Worm (Caenorhabditis elegans): ENCODE data around the gene C49F8.1.

C49F8.1 gene

DNA sequence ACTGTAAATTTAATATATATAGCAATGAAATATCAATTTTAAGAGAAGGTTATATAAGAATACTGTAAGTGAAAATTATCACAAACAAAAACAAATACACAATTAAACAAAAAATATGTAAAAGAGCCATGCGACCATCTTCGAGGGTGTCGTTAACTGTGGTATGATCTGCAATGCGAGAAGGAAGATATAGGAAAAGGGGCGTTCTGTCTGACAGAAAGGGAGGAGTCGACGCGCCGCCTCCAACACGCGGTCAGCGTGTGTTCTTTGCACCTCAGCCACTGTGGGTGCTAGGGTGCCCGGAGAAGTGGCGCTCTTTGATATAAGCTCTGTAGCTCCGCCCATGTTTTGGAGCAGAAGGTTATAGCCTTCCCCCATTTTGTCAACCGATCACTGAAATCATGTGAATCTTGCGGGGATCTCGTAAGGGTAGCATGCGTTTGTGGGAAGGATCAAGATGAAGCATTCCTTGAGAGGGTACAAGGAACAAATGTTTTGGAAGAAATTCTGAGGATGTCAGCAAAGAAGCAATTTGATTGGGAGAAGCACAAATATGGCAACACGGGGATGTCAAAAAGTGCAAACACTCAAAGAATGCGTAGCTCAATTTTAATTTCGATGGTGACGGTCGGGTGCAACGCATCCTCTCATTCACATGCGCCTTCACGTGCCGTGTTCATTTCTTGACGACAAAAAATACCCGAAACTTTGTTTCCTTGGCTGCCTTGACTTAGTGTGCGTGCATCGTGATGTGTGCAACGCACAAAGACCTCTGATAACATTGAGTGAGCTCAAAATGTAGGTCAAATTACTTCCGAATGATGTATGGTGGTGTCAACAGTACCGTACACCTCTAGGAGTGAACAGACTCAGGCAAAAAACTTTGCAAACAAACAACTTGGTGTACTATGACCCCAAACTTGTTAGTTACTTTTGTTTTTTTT, 13.7 kb downstream of the C49F8.1 start, which contains the start of gene mxl-3 (continued):
- TF ChIP-seq fkh-10 (GFP tag; optimal IDR thresholded peaks at IDR 0.05) (no peak), mxl-3 (GFP tag; optimal IDR thresholded peaks at IDR 0.05) (peak; percentile 97), nhr-237 (tag; optimal IDR thresholded peaks at IDR 0.05) (no peak), madf-5 (GFP tag; IDR thresholded peaks at IDR 0.05) (no peak), D1046.2 (GFP tag; IDR thresholded peaks at IDR 0.05) (no peak), jun-1 (tag; optimal IDR thresholded peaks at IDR 0.05) (no peak), dmd-8 (GFP tag; IDR thresholded peaks at IDR 0.05) (no peak), mes-2 (tag; optimal IDR thresholded peaks at IDR 0.05; ENCODE audit: poor library complexity, severe bottlenecking) (peak; percentile 44), ZK337.2 (GFP tag; IDR thresholded peaks at IDR 0.05) (no peak), spr-3 (GFP tag; optimal IDR thresholded peaks at IDR 0.05) (no peak), zip-11 (GFP tag; IDR thresholded peaks at IDR 0.05) (no peak), nhr-10 (tag; optimal IDR thresholded peaks at IDR 0.05) (no peak), zfp-2 (tag; optimal IDR thresholded peaks at IDR 0.05) (no peak), daf-16 (GFP tag; optimal IDR thresholded peaks at IDR 0.05) (peak in 1 of 2 experiments; percentile 27), daf-16 (tag; optimal IDR thresholded peaks at IDR 0.05) (peak; percentile 88), aly-2 (tag; optimal IDR thresholded peaks at IDR 0.05) (no peak), mdl-1 (tag; optimal IDR thresholded peaks at IDR 0.05) (peak in 1 of 2 experiments; percentile 40), Y105C5A.15 (GFP tag; IDR thresholded peaks at IDR 0.05) (no peak)

DNA sequence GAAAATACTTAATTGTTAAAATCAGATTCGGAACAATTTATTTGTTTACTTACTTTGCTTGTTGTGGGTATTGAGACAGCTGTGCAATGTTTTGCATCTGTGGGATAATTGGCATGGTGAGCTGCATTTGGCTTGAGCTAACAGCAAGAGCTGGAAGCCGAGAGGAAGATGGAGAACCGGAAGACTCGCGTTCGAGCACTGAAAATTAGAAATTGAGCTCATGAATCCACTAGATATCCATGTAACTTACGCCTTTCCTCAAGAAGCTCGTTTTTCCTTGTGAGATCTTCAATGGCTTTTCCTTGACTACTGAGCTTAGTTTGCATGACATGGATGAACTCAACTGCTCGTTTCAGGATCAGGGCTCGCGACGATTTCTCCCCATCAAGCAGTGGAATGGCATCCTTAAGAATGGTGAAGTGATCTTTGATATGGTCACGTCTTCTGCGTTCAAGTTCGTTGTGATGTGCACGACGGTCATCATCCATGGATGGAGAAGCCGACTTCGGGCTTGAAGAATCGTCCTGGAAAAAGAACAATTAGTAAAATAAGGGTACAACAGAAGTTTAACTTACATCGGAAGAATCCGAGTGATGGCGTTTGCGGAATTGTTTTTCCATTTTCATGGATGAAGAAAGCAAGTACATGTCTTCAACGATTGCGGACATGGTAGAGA, 14.5 kb downstream of the C49F8.1 start:
- no peak for TF ChIP-seq sdz-12 (GFP tag; optimal IDR thresholded peaks at IDR 0.05)
- no peak for TF ChIP-seq dmd-6 (GFP tag; IDR thresholded peaks at IDR 0.05)
- TF ChIP-seq F37D6.2 (tag; optimal IDR thresholded peaks at IDR 0.05): no peak
- TF ChIP-seq pqm-1 (tag; optimal IDR thresholded peaks at IDR 0.05): no peak
- no peak for TF ChIP-seq Y5F2A.4 (GFP tag; optimal IDR thresholded peaks at IDR 0.05)
- peak; percentile 21 for TF ChIP-seq duxl-1 (tag; optimal IDR thresholded peaks at IDR 0.05; ENCODE audit: poor library complexity)
- TF ChIP-seq lin-38 (GFP tag; IDR thresholded peaks at IDR 0.05): peak; percentile 41
- TF ChIP-seq mxl-3 (GFP tag; optimal IDR thresholded peaks at IDR 0.05): peak; percentile 16
- peak; percentile 7 for TF ChIP-seq aha-1 (tag)
- TF ChIP-seq daf-12 (tag; optimal IDR thresholded peaks at IDR 0.05): no peak
- TF ChIP-seq spr-1 (tag; optimal IDR thresholded peaks at IDR 0.05): no peak
- no peak for TF ChIP-seq fkh-10 (GFP tag; optimal IDR thresholded peaks at IDR 0.05)
- TF ChIP-seq ZK337.2 (GFP tag; IDR thresholded peaks at IDR 0.05): no peak
- peak; percentile 54 for TF ChIP-seq T26A8.4 (GFP tag; IDR thresholded peaks at IDR 0.05)
- TF ChIP-seq nhr-111 (GFP tag; optimal IDR thresholded peaks at IDR 0.05): no peak
- TF ChIP-seq ceh-44 (GFP tag; IDR thresholded peaks at IDR 0.05): no peak
- TF ChIP-seq ctbp-1 (GFP tag; IDR thresholded peaks at IDR 0.05): peak; percentile 21; the same call in 1 of the 2 replicates
- TF ChIP-seq snpc-1.2 (GFP tag; IDR thresholded peaks at IDR 0.05): peak; percentile 9; the same call in 1 of the 2 replicates
- no peak for TF ChIP-seq nhr-41 (GFP tag; IDR thresholded peaks at IDR 0.05)
- no peak for TF ChIP-seq madf-5 (GFP tag; IDR thresholded peaks at IDR 0.05)
- TF ChIP-seq unc-130 (GFP tag; optimal IDR thresholded peaks at IDR 0.05): no peak
- TF ChIP-seq lin-13 (GFP tag; optimal IDR thresholded peaks at IDR 0.05): no peak
- TF ChIP-seq dve-1 (tag; optimal IDR thresholded peaks at IDR 0.05; ENCODE audit: insufficient read depth): no peak
- no peak for TF ChIP-seq snpc-4 (tag; optimal IDR thresholded peaks at IDR 0.05)
- no peak for TF ChIP-seq lin-15B (tag; optimal IDR thresholded peaks at IDR 0.05)
- TF ChIP-seq unc-62 (GFP tag; optimal IDR thresholded peaks at IDR 0.05 in 1 of 2): peak in 1 of 2 experiments; percentile 53
- no peak for TF ChIP-seq unc-62 (tag; optimal IDR thresholded peaks at IDR 0.05)
- no peak for TF ChIP-seq nhr-25 (tag; optimal IDR thresholded peaks at IDR 0.05; ENCODE audit: borderline replicate concordance, insufficient read depth)
- TF ChIP-seq ceh-28 (tag; optimal IDR thresholded peaks at IDR 0.05): no peak
- TF ChIP-seq tra-1 (GFP tag; IDR thresholded peaks at IDR 0.05): 0 out of 2 replicates have a peak, but pooled peaks have one; percentile 5
- TF ChIP-seq lim-7 (GFP tag; IDR thresholded peaks at IDR 0.05): no peak
- peak; percentile 10 for TF ChIP-seq T20F7.1 (GFP tag; optimal IDR thresholded peaks at IDR 0.05)
- TF ChIP-seq ceh-62 (tag; optimal IDR thresholded peaks at IDR 0.05): no peak

All from whole organism, L4 larva.